Worm (Caenorhabditis elegans): ENCODE data around the gene C27A7.8.

DNA sequence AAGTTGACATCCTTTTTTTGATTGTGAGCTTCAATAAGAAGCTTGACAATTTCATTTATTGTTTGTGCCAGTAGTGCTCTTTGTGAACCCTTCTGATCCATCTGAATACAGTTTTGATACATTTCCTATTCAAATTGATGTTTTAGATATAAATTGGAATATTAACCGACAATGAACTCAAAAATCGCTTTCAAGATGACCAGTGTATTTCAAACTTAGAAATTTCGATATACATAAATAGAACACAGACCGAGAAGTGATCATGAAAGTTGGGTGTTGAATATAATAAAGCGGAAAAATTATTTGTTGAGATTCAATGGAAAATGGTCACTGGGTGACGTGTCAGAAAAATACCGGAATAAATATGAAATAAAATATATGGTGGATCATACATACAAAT is 28.4 kb downstream of the C27A7.8 start, which contains the start of gene elpc-3:
- no peak for TF ChIP-seq W03F9.2 (tag; optimal IDR thresholded peaks at IDR 0.05)
- no peak for TF ChIP-seq him-1 (tag; optimal IDR thresholded peaks at IDR 0.05)
